Fruit fly (Drosophila melanogaster): ENCODE measurements around the gene CG13901.

dm6 chr3L:875416-876011 is 37.9 kb upstream of the CG13901 start:
- TF ChIP-seq usp (GFP tag; optimal IDR thresholded peaks at IDR 0.05), result no peak
- no peak for TF ChIP-seq EcR (GFP tag; optimal IDR thresholded peaks at IDR 0.05)
